Fruit fly (Drosophila melanogaster) whole organism, pupa: ENCODE data around the gene CG42717.
A peak's percentile ranks its signal among the peaks of the same experiment; 100 is the strongest.

ENCODE experiments used
- CG17806 ChIP-seq: fragments of 200-800 bp; sonication (Bioruptor generic); optimal IDR thresholded peaks from 2 replicates; lab custom pipeline; 2018; ENCODE audit warnings: missing biosample characterization, mild to moderate bottlenecking, missing genetic modification characterization, moderate library complexity
- CG34367 ChIP-seq: fragments of 200-800 bp; sonication (Bioruptor generic); optimal IDR thresholded peaks from 2 replicates; lab custom pipeline; 2018; ENCODE audit warnings: missing biosample characterization, mild to moderate bottlenecking, missing genetic modification characterization
- CG9948 ChIP-seq: fragments of 200-800 bp; sonication (Bioruptor generic); optimal IDR thresholded peaks from 2 replicates; lab custom pipeline; 2018; ENCODE audit warnings: missing biosample characterization, mild to moderate bottlenecking, missing genetic modification characterization, moderate library complexity
- D1 ChIP-seq: fragments of 200-800 bp; sonication (Bioruptor generic); optimal IDR thresholded peaks from 2 replicates; lab custom pipeline; 2018; ENCODE audit warnings: missing biosample characterization, mild to moderate bottlenecking, missing genetic modification characterization, moderate library complexity
- EcR ChIP-seq: fragments of 200-800 bp; sonication (Bioruptor generic); optimal IDR thresholded peaks from 3 replicates; lab custom pipeline; 2019; ENCODE audit warnings: missing biosample characterization, missing genetic modification characterization, mild to moderate bottlenecking, moderate library complexity, missing genetic modification reagents
- Pif1A ChIP-seq: fragments of 200-800 bp; sonication (Bioruptor generic); optimal IDR thresholded peaks from 3 replicates; lab custom pipeline; 2016; ENCODE audit warnings: missing biosample characterization, missing genetic modification characterization
- Snoo ChIP-seq: fragments of 200-800 bp; sonication (Bioruptor generic); optimal IDR thresholded peaks from 3 replicates; lab custom pipeline; 2017; ENCODE audit warnings: missing biosample characterization, mild to moderate bottlenecking, missing genetic modification characterization, inconsistent platforms
- gl ChIP-seq: fragments of 200-800 bp; sonication (Bioruptor generic); optimal IDR thresholded peaks from 2 replicates; lab custom pipeline; 2018; ENCODE audit warnings: missing biosample characterization, mild to moderate bottlenecking, missing genetic modification characterization
- rn ChIP-seq: fragments of 200-800 bp; sonication (Bioruptor generic); IDR thresholded peaks from 2 replicates; pipeline ENCODE4 v1.3.6; 2022; ENCODE audit warnings: missing biosample characterization, missing genetic modification characterization

DNA sequence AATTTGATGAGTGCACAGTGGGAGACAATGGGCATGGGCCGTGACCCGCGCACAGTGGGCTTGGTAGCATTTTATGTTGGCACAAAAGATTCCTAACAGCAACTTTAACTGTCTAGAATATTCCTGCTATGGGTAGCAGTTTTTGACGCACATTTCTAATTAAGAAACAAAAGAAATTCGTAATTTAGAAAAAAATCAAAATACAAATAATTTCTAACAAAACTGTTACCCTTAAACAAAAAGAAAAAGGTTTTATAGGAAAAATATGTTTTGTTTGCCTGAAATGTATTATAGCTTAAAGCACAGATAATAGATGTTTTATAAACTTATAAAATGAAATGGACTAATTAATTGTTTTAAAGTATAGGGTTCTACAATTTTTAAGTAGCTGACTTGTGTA is 16.1 kb downstream of the CG42717 start:
- TF ChIP-seq rn (GFP tag; lab: Robert Waterston, UW) (no peak), CG9948 (peak; percentile 21), EcR (no peak), gl (tag; lab: Kevin White, UChicago) (no peak), CG34367 (tag; lab: Kevin White, UChicago) (no peak), D1 (tag; lab: Kevin White, UChicago) (no peak), CG17806 (tag; lab: Kevin White, UChicago) (no peak), Pif1A (GFP tag; lab: Kevin White, UChicago) (no peak), Snoo (tag; lab: Kevin White, UChicago) (no peak)
